Worm (Caenorhabditis elegans): ENCODE data around the gene Y38H6C.21.

- TF ChIP-seq ceh-100 (GFP tag; IDR thresholded peaks at IDR 0.05) (no peak), lsl-1 (GFP tag; optimal IDR thresholded peaks at IDR 0.05) (no peak), cebp-2 (GFP tag; IDR thresholded peaks at IDR 0.05) (no peak), unc-62 (GFP tag; optimal IDR thresholded peaks at IDR 0.05) (no peak)
Observed at ce11 chrV:20597076-20597475, 42.0 kb upstream of the Y38H6C.21 start, which contains the start of gene F46B3.1.
